Fruit fly (Drosophila melanogaster) whole organism, embryonic: ENCODE results near the gene ebd1.

Experiments
- Ada2b ChIP-seq: fragments of 200-800 bp; sonication (Bioruptor generic); IDR thresholded peaks from 2 replicates; pipeline ENCODE4 v1.3.6; 2022; ENCODE audit warnings: missing biosample characterization, missing genetic modification characterization
- Asciz ChIP-seq: fragments of 200-800 bp; sonication (Bioruptor generic); optimal IDR thresholded peaks from 2 replicates; lab custom pipeline; 2017; ENCODE audit warnings: missing biosample characterization, mild to moderate bottlenecking, missing genetic modification characterization, missing genetic modification reagents
- Awh ChIP-seq: fragments of 200-800 bp; sonication (Bioruptor generic); IDR thresholded peaks from 2 replicates; pipeline ENCODE4, ENCODE4 v1.3.6; 2022; ENCODE audit warnings: missing biosample characterization, missing genetic modification characterization
- BEAF-32 ChIP-seq: fragments of 200-800 bp; sonication (Bioruptor generic); optimal IDR thresholded peaks from 3 replicates; lab custom pipeline; 2017; ENCODE audit warnings: missing biosample characterization, missing genetic modification characterization, mild to moderate bottlenecking, moderate library complexity, missing genetic modification reagents
- CG12104 ChIP-seq: fragments of 200-800 bp; sonication (Bioruptor generic); optimal IDR thresholded peaks from 3 replicates; lab custom pipeline; 2016; ENCODE audit warnings: missing biosample characterization, missing genetic modification characterization
- CG12155 ChIP-seq: fragments of 200-800 bp; sonication (Bioruptor generic); optimal IDR thresholded peaks from 3 replicates; lab custom pipeline; 2016; ENCODE audit warnings: missing biosample characterization, missing genetic modification characterization
- CG12744 ChIP-seq: fragments of 200-800 bp; sonication (Bioruptor generic); optimal IDR thresholded peaks from 2 replicates; lab custom pipeline; 2016; ENCODE audit warnings: missing biosample characterization, missing genetic modification characterization
- CG15011 ChIP-seq: fragments of 200-800 bp; sonication (Bioruptor generic); optimal IDR thresholded peaks from 3 replicates; lab custom pipeline; 2018; ENCODE audit warnings: missing biosample characterization, mild to moderate bottlenecking, missing genetic modification characterization
- CG15073 ChIP-seq: fragments of 200-800 bp; sonication (Bioruptor generic); optimal IDR thresholded peaks from 2 replicates; lab custom pipeline; 2016; ENCODE audit warnings: missing biosample characterization, missing genetic modification characterization
- CG18262 ChIP-seq: fragments of 200-800 bp; optimal IDR thresholded peaks from 3 replicates; lab custom pipeline; 2019; ENCODE audit warnings: missing biosample characterization, mild to moderate bottlenecking, missing genetic modification characterization, moderate library complexity
- CG3065 ChIP-seq: fragments of 200-800 bp; sonication (Bioruptor generic); optimal IDR thresholded peaks from 2 replicates; lab custom pipeline; 2016; ENCODE audit warnings: missing biosample characterization, missing genetic modification characterization
- CG32532 ChIP-seq: fragments of 200-800 bp; sonication (Bioruptor generic); IDR thresholded peaks from 2 replicates; pipeline ENCODE4 v1.3.6; 2022; ENCODE audit warnings: missing biosample characterization, missing genetic modification characterization
- CG34376 ChIP-seq: fragments of 200-800 bp; sonication (Bioruptor generic); optimal IDR thresholded peaks from 2 replicates; lab custom pipeline; 2018; ENCODE audit warnings: missing biosample characterization, mild to moderate bottlenecking, missing genetic modification characterization
- CG4820 ChIP-seq: fragments of 200-800 bp; sonication (Bioruptor generic); optimal IDR thresholded peaks from 3 replicates; lab custom pipeline; 2016; ENCODE audit warnings: missing biosample characterization, missing genetic modification characterization
- CG7271 ChIP-seq: fragments of 200-800 bp; sonication (Bioruptor generic); optimal IDR thresholded peaks from 2 replicates; lab custom pipeline; 2018; ENCODE audit warnings: missing biosample characterization, mild to moderate bottlenecking, missing genetic modification characterization, moderate library complexity
- CG7357 ChIP-seq: fragments of 200-800 bp; sonication (Bioruptor generic); IDR thresholded peaks from 3 replicates; pipeline ENCODE4 v1.3.6; 2022; ENCODE audit warnings: missing biosample characterization, missing genetic modification characterization
- CG7928 ChIP-seq: fragments of 200-800 bp; sonication (Bioruptor generic); optimal IDR thresholded peaks from 2 replicates; lab custom pipeline; 2017; ENCODE audit warnings: missing biosample characterization, mild to moderate bottlenecking, missing genetic modification characterization
- CG7963 ChIP-seq: fragments of 200-800 bp; sonication (Bioruptor generic); IDR thresholded peaks from 3 replicates; pipeline ENCODE4 v1.3.6; 2022; ENCODE audit warnings: missing biosample characterization, missing genetic modification characterization; ENCODE audit not compliant: partially characterized antibody
- CG8089 ChIP-seq: fragments of 200-800 bp; sonication (Bioruptor generic); optimal IDR thresholded peaks from 3 replicates; lab custom pipeline; 2016; ENCODE audit warnings: missing biosample characterization, missing genetic modification characterization
- ERR ChIP-seq: fragments of 200-800 bp; sonication (Bioruptor generic); optimal IDR thresholded peaks from 2 replicates; lab custom pipeline; 2016; ENCODE audit warnings: missing biosample characterization, missing genetic modification characterization
- Gug ChIP-seq: fragments of 200-800 bp; sonication (Bioruptor generic); IDR thresholded peaks from 4 replicates; pipeline ENCODE4 v1.3.6; 2022; ENCODE audit warnings: missing biosample characterization, missing genetic modification characterization
- H2.0 ChIP-seq: fragments of 200-800 bp; sonication (Bioruptor generic); IDR thresholded peaks from 2 replicates; pipeline ENCODE4 v1.3.6; 2022; ENCODE audit warnings: missing biosample characterization, missing genetic modification characterization
- Hr78 ChIP-seq, 2 experiments: fragments of 200-800 bp in 1 of 2; fragments of >200 bp in 1 of 2; sonication (Bioruptor generic) in 1 of 2; optimal IDR thresholded peaks; 2 replicates each; lab custom pipeline; 2017 to 2019; ENCODE audit warnings: missing biosample characterization in 2 of 2, missing genetic modification characterization in 2 of 2, mild to moderate bottlenecking in 1 of 2, moderate library complexity in 1 of 2
- Poxn ChIP-seq: fragments of 200-800 bp; sonication (Bioruptor generic); IDR thresholded peaks from 2 replicates; pipeline ENCODE4 v1.3.6; 2022; ENCODE audit warnings: missing biosample characterization, missing genetic modification characterization
- Side ChIP-seq: fragments of 200-800 bp; sonication (Bioruptor generic); optimal IDR thresholded peaks from 2 replicates; lab custom pipeline; 2016; ENCODE audit warnings: missing biosample characterization, missing genetic modification characterization
- Sox100B ChIP-seq: fragments of 200-800 bp; sonication (Bioruptor generic); optimal IDR thresholded peaks from 3 replicates; lab custom pipeline; 2018; ENCODE audit warnings: missing biosample characterization, mild to moderate bottlenecking, missing genetic modification characterization
- Ssrp ChIP-seq: fragments of 200-800 bp; sonication (Bioruptor generic); optimal IDR thresholded peaks from 2 replicates; lab custom pipeline; 2018; ENCODE audit warnings: missing biosample characterization, mild to moderate bottlenecking, missing genetic modification characterization, moderate library complexity
- al ChIP-seq: fragments of 200-800 bp; sonication (Bioruptor generic); IDR thresholded peaks from 2 replicates; pipeline ENCODE4 v1.3.6; 2022; ENCODE audit warnings: missing biosample characterization, missing genetic modification characterization
- amos ChIP-seq: fragments of 200-800 bp; sonication (Bioruptor generic); IDR thresholded peaks from 2 replicates; pipeline ENCODE4 v1.3.6; 2022; ENCODE audit warnings: missing biosample characterization, missing genetic modification characterization; ENCODE audit not compliant: partially characterized antibody
- bigmax ChIP-seq: fragments of 200-800 bp; sonication (Bioruptor generic); optimal IDR thresholded peaks from 2 replicates; lab custom pipeline; 2018; ENCODE audit warnings: missing biosample characterization, mild to moderate bottlenecking, missing genetic modification characterization
- crc ChIP-seq: fragments of 200-800 bp; sonication (Bioruptor generic); optimal IDR thresholded peaks from 2 replicates; lab custom pipeline; 2016; ENCODE audit warnings: missing biosample characterization, missing genetic modification characterization
- crp ChIP-seq, 2 experiments: fragments of 200-800 bp; sonication (Bioruptor generic); optimal IDR thresholded peaks; 2 replicates in 1 of 2; 3 replicates in 1 of 2; lab custom pipeline; 2017; ENCODE audit warnings: missing biosample characterization in 2 of 2, missing genetic modification characterization in 2 of 2, mild to moderate bottlenecking in 1 of 2, moderate library complexity in 1 of 2
- disco-r ChIP-seq: fragments of 200-800 bp; sonication (Bioruptor generic); optimal IDR thresholded peaks from 2 replicates; lab custom pipeline; 2016; ENCODE audit warnings: missing biosample characterization, missing genetic modification characterization
- dpn ChIP-seq, 2 experiments: fragments of 200-800 bp; sonication (Bioruptor generic); optimal IDR thresholded peaks; 3 replicates each; lab custom pipeline; 2016; ENCODE audit warnings: missing biosample characterization in 2 of 2, missing genetic modification characterization in 2 of 2
- ems ChIP-seq: fragments of 200-800 bp; sonication (Bioruptor generic); optimal IDR thresholded peaks from 3 replicates; lab custom pipeline; 2016; ENCODE audit warnings: missing biosample characterization, missing genetic modification characterization
- ftz-f1 ChIP-seq: fragments of 200-800 bp; sonication (Bioruptor generic); optimal IDR thresholded peaks from 2 replicates; lab custom pipeline; 2016; ENCODE audit warnings: missing biosample characterization, missing genetic modification characterization
- gcm2 ChIP-seq: fragments of 200-800 bp; sonication (Bioruptor generic); optimal IDR thresholded peaks from 2 replicates; lab custom pipeline; 2016; ENCODE audit warnings: missing biosample characterization, missing genetic modification characterization
- hth ChIP-seq: fragments of >200 bp; optimal IDR thresholded peaks from 2 replicates; lab custom pipeline; 2017; ENCODE audit warnings: inconsistent platforms
- jigr1 ChIP-seq: fragments of 200-800 bp; sonication (Bioruptor generic); IDR thresholded peaks from 3 replicates; pipeline ENCODE4 v1.3.6; 2022; ENCODE audit warnings: missing biosample characterization, missing genetic modification characterization
- jing ChIP-seq: fragments of 200-800 bp; sonication (Bioruptor generic); optimal IDR thresholded peaks from 2 replicates; lab custom pipeline; 2018; ENCODE audit warnings: missing biosample characterization, mild to moderate bottlenecking, missing genetic modification characterization
- lilli ChIP-seq: fragments of 200-800 bp; sonication (Bioruptor generic); optimal IDR thresholded peaks from 3 replicates; lab custom pipeline; 2016; ENCODE audit warnings: missing biosample characterization, missing genetic modification characterization
- lov ChIP-seq, 2 experiments: fragments of 200-800 bp in 1 of 2; fragments of >200 bp in 1 of 2; sonication (Bioruptor generic) in 1 of 2; IDR thresholded peaks in 1 of 2; optimal IDR thresholded peaks in 1 of 2; 2 replicates in 1 of 2; 3 replicates in 1 of 2; pipeline versions ENCODE4 v1.3.6 to Lab custom; 2017 to 2022; ENCODE audit warnings: missing biosample characterization in 1 of 2, missing genetic modification characterization in 1 of 2
- nerfin-2 ChIP-seq: fragments of 200-800 bp; sonication (Bioruptor generic); IDR thresholded peaks from 2 replicates; pipeline ENCODE4 v1.3.6; 2022; ENCODE audit warnings: missing biosample characterization, missing genetic modification characterization; ENCODE audit not compliant: partially characterized antibody
- ro ChIP-seq: fragments of 200-800 bp; sonication (Bioruptor generic); IDR thresholded peaks from 2 replicates; pipeline ENCODE4 v1.3.6; 2022; ENCODE audit warnings: missing biosample characterization, missing genetic modification characterization
- sisA ChIP-seq: fragments of 200-800 bp; sonication (Bioruptor generic); IDR thresholded peaks from 2 replicates; pipeline ENCODE4 v1.3.6; 2022; ENCODE audit warnings: missing biosample characterization, missing genetic modification characterization
- stc ChIP-seq: fragments of 200-800 bp; sonication (Bioruptor generic); IDR thresholded peaks from 2 replicates; pipeline ENCODE4 v1.3.6; 2022; ENCODE audit warnings: missing biosample characterization, missing genetic modification characterization
- tx ChIP-seq: fragments of 200-800 bp; sonication (Bioruptor generic); optimal IDR thresholded peaks from 2 replicates; lab custom pipeline; 2016; ENCODE audit warnings: missing biosample characterization, missing genetic modification characterization
- vnd ChIP-seq: fragments of 200-800 bp; sonication (Bioruptor generic); IDR thresholded peaks from 3 replicates; pipeline ENCODE4 v1.3.6; 2022; ENCODE audit warnings: missing biosample characterization, missing genetic modification characterization; ENCODE audit not compliant: partially characterized antibody

Gene ebd1

DNA sequence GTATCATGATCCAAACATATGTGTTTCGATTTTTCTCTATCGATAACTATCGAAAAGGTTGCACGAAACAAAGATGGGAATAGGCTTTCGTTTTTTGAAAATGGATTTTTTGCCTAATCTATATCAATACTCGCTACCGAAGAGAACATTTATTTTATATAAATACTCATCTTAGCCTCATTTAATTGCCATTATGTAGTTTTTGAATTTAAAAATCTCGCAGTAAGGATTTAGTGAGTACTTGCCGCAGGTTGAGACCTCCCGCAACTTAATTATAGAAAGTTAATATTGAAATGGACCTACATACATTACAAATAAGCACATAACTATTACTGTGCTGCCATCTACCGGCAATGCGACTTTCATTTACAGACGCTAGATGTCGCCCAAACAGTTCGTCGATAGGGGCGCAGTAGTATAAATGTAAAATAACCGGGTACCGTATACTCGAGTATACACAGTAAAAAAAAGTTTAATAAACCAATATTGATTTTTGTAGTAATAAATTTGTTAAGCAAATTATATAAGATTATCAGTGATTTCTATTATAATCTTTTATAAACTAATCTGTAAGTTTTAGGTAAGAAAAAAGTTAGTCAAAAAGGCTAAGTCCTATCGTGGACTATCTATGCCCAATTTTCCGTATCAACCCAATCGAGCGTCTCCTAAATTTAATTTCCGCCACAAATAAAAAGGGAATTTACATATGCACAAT is 26.6 kb upstream of the ebd1 start, which contains the start of gene CG13896 (continued):
- 0 out of 2 replicates have a peak, but pooled peaks have one; percentile 28 for TF ChIP-seq Poxn (GFP tag; lab: Robert Waterston, UW)
- TF ChIP-seq gcm2 = peak; percentile 36
- TF ChIP-seq H2.0 (GFP tag; lab: Robert Waterston, UW) = peak; percentile 69
- peak; percentile 66; the same call in 1 of the 2 replicates for TF ChIP-seq Ada2b
- TF ChIP-seq CG12104 (GFP tag; lab: Kevin White, UChicago) = peak; percentile 84
- TF ChIP-seq jing (GFP tag; lab: Kevin White, UChicago) = peak; percentile 67
- TF ChIP-seq sisA = peak; percentile 92
- TF ChIP-seq bigmax (GFP tag; lab: Kevin White, UChicago) = peak; percentile 19
- peak; percentile 72 for TF ChIP-seq CG15073 (GFP tag; lab: Kevin White, UChicago)
- peak; percentile 89 for TF ChIP-seq CG12155 (GFP tag; lab: Kevin White, UChicago)
- peak; percentile 85 for TF ChIP-seq CG18262 (tag; lab: Kevin White, UChicago)
- TF ChIP-seq jigr1 = 0 out of 3 replicates have a peak, but pooled peaks have one; percentile 38
- TF ChIP-seq disco-r (GFP tag; lab: Kevin White, UChicago) = peak; percentile 50
- peak; percentile 86 for TF ChIP-seq Side (GFP tag; lab: Kevin White, UChicago)
- TF ChIP-seq Awh (GFP tag; lab: Robert Waterston, UW) = peak; percentile 86
- TF ChIP-seq dpn (GFP tag; optimal IDR thresholded peaks at IDR 0.05; lab: Kevin White, UChicago) = peak; percentile 92 to 93
- TF ChIP-seq Hr78 (GFP tag; optimal IDR thresholded peaks at IDR 0.05; lab: Kevin White, UChicago) = peak in 1 of 2 experiments; percentile 25
- peak; percentile 95 for TF ChIP-seq CG8089 (GFP tag; lab: Kevin White, UChicago)
- TF ChIP-seq Ssrp (tag; lab: Kevin White, UChicago) = peak; percentile 72
- TF ChIP-seq BEAF-32 (GFP tag; lab: Kevin White, UChicago) = peak; percentile 78
- peak; percentile 81 for TF ChIP-seq tx (GFP tag; lab: Kevin White, UChicago)
- TF ChIP-seq CG7357 (GFP tag; lab: Robert Waterston, UW) = peak; percentile 68; the same call in 2 of the 3 replicates
- peak; percentile 61 for TF ChIP-seq ERR (GFP tag; lab: Kevin White, UChicago)
- peak; percentile 60 for TF ChIP-seq al (GFP tag; lab: Robert Waterston, UW)
- peak; percentile 48 for TF ChIP-seq amos (GFP tag; lab: Robert Waterston, UW)
- TF ChIP-seq CG32532 (GFP tag; lab: Robert Waterston, UW) = peak; percentile 95
- peak; percentile 26 for TF ChIP-seq CG15011 (GFP tag; lab: Kevin White, UChicago)
- peak; percentile 19 to 74 for TF ChIP-seq crp (GFP tag; optimal IDR thresholded peaks at IDR 0.05; lab: Kevin White, UChicago)
- TF ChIP-seq CG12744 (GFP tag; lab: Kevin White, UChicago) = peak; percentile 87
- peak; percentile 63 for TF ChIP-seq Asciz (GFP tag; lab: Kevin White, UChicago)
- TF ChIP-seq CG7271 (tag; lab: Kevin White, UChicago) = peak; percentile 72
- TF ChIP-seq hth (lab: Kevin White, UChicago) = no peak
- TF ChIP-seq lov (optimal IDR thresholded peaks at IDR 0.05; lab: Kevin White, UChicago) = no peak
- peak; percentile 72; the same call in 1 of the 3 replicates for TF ChIP-seq lov (GFP tag; IDR thresholded peaks at IDR 0.05; lab: Robert Waterston, UW)
- peak; percentile 82 for TF ChIP-seq CG4820 (GFP tag; lab: Kevin White, UChicago)
- peak; percentile 78 for TF ChIP-seq ems (GFP tag; lab: Kevin White, UChicago)
- peak; percentile 78 for TF ChIP-seq stc (GFP tag; lab: Robert Waterston, UW)
- TF ChIP-seq ftz-f1 (GFP tag; lab: Kevin White, UChicago) = peak; percentile 73
- peak; percentile 91 for TF ChIP-seq Gug
- TF ChIP-seq crc (GFP tag; lab: Kevin White, UChicago) = peak; percentile 66
- peak; percentile 92 for TF ChIP-seq lilli (GFP tag; lab: Kevin White, UChicago)
- TF ChIP-seq Sox100B (GFP tag; lab: Kevin White, UChicago) = peak; percentile 8
- TF ChIP-seq CG7963 = no peak
- TF ChIP-seq vnd = peak; percentile 58; the same call in 2 of the 3 replicates
- TF ChIP-seq ro (GFP tag; lab: Robert Waterston, UW) = no peak; the same call in none of the 2 replicates
- TF ChIP-seq CG7928 (GFP tag; lab: Kevin White, UChicago) = peak; percentile 53
- TF ChIP-seq CG34376 (GFP tag; lab: Kevin White, UChicago) = peak; percentile 69
- TF ChIP-seq nerfin-2 (GFP tag; lab: Robert Waterston, UW) = peak; percentile 45; the same call in 1 of the 2 replicates
- peak; percentile 67 for TF ChIP-seq CG3065
